Fruit fly (Drosophila melanogaster) whole organism, embryonic: ENCODE measurements around the gene HP1b.

Experiments
- Atf3 ChIP-seq: fragments of 200-800 bp; sonication (Bioruptor generic); optimal IDR thresholded peaks from 3 replicates; lab custom pipeline; 2016; ENCODE audit warnings: missing biosample characterization, missing genetic modification characterization
- BtbVII ChIP-seq: fragments of 200-800 bp; sonication (Bioruptor generic); optimal IDR thresholded peaks from 3 replicates; lab custom pipeline; 2017; ENCODE audit warnings: missing biosample characterization, mild to moderate bottlenecking, missing genetic modification characterization
- CG10209 ChIP-seq: fragments of 200-800 bp; sonication (Bioruptor generic); optimal IDR thresholded peaks from 3 replicates; lab custom pipeline; 2017; ENCODE audit warnings: missing biosample characterization, mild to moderate bottlenecking, missing genetic modification characterization, missing genetic modification reagents
- CG1024 ChIP-seq: fragments of 200-800 bp; sonication (Bioruptor generic); IDR thresholded peaks from 2 replicates; pipeline ENCODE4 v1.3.6; 2022; ENCODE audit warnings: missing biosample characterization, missing genetic modification characterization
- CG10267 ChIP-seq: fragments of 200-800 bp; sonication (Bioruptor generic); optimal IDR thresholded peaks from 2 replicates; lab custom pipeline; 2018; ENCODE audit warnings: missing biosample characterization, mild to moderate bottlenecking, missing genetic modification characterization, moderate library complexity
- CG10366 ChIP-seq: fragments of 200-800 bp; sonication (Bioruptor generic); IDR thresholded peaks from 2 replicates; pipeline ENCODE4 v1.3.6; 2022; ENCODE audit warnings: missing biosample characterization, missing genetic modification characterization
- CG10431 ChIP-seq: fragments of 200-800 bp; sonication (Bioruptor generic); optimal IDR thresholded peaks from 3 replicates; lab custom pipeline; 2018; ENCODE audit warnings: missing biosample characterization, mild to moderate bottlenecking, missing genetic modification characterization
- CG11504 ChIP-seq: fragments of 200-800 bp; sonication (Bioruptor generic); optimal IDR thresholded peaks from 3 replicates; lab custom pipeline; 2019; ENCODE audit warnings: missing biosample characterization, mild to moderate bottlenecking, missing genetic modification characterization, moderate library complexity
- CG12071 ChIP-seq: fragments of 200-800 bp; sonication (Bioruptor generic); optimal IDR thresholded peaks from 3 replicates; lab custom pipeline; 2018; ENCODE audit warnings: missing biosample characterization, mild to moderate bottlenecking, missing genetic modification characterization
- CG15073 ChIP-seq: fragments of 200-800 bp; sonication (Bioruptor generic); optimal IDR thresholded peaks from 2 replicates; lab custom pipeline; 2016; ENCODE audit warnings: missing biosample characterization, missing genetic modification characterization
- CG17361 ChIP-seq: fragments of 200-800 bp; sonication (Bioruptor generic); IDR thresholded peaks from 3 replicates; pipeline ENCODE4 v1.3.6; 2022; ENCODE audit warnings: missing biosample characterization, missing genetic modification characterization
- CG2116 ChIP-seq: fragments of 200-800 bp; sonication (Bioruptor generic); optimal IDR thresholded peaks from 3 replicates; lab custom pipeline; 2018; ENCODE audit warnings: missing biosample characterization, mild to moderate bottlenecking, missing genetic modification characterization
- CG5180 ChIP-seq: fragments of 200-800 bp; sonication (Bioruptor generic); optimal IDR thresholded peaks from 3 replicates; lab custom pipeline; 2017; ENCODE audit warnings: missing biosample characterization, missing genetic modification characterization, mild to moderate bottlenecking, moderate library complexity, missing genetic modification reagents
- CG6813 ChIP-seq: fragments of 200-800 bp; sonication (Bioruptor generic); optimal IDR thresholded peaks from 2 replicates; lab custom pipeline; 2017; ENCODE audit warnings: missing biosample characterization, missing genetic modification characterization, mild to moderate bottlenecking, moderate library complexity, missing genetic modification reagents
- CG7372 ChIP-seq: fragments of 200-800 bp; sonication (Bioruptor generic); IDR thresholded peaks from 2 replicates; pipeline ENCODE4 v1.3.6; 2022; ENCODE audit warnings: missing biosample characterization, missing genetic modification characterization
- CG7839 ChIP-seq: fragments of 200-800 bp; sonication (Bioruptor generic); optimal IDR thresholded peaks from 3 replicates; lab custom pipeline; 2018; ENCODE audit warnings: missing biosample characterization, mild to moderate bottlenecking, missing genetic modification characterization, moderate library complexity
- CG9215 ChIP-seq: fragments of 200-800 bp; sonication (Bioruptor generic); IDR thresholded peaks from 2 replicates; pipeline ENCODE4 v1.3.6; 2022; ENCODE audit warnings: missing biosample characterization, missing genetic modification characterization
- CG9727 ChIP-seq: fragments of 200-800 bp; sonication (Bioruptor generic); optimal IDR thresholded peaks from 3 replicates; lab custom pipeline; 2017; ENCODE audit warnings: missing biosample characterization, mild to moderate bottlenecking, missing genetic modification characterization
- CG9876 ChIP-seq: fragments of 200-800 bp; sonication (Bioruptor generic); optimal IDR thresholded peaks from 2 replicates; lab custom pipeline; 2016; ENCODE audit warnings: missing biosample characterization, missing genetic modification characterization
- CoRest ChIP-seq: fragments of 200-800 bp; sonication (Bioruptor generic); optimal IDR thresholded peaks from 3 replicates; lab custom pipeline; 2018; ENCODE audit warnings: missing biosample characterization, mild to moderate bottlenecking, missing genetic modification characterization, moderate library complexity
- D ChIP-seq, 2 experiments: fragments of 200-800 bp in 1 of 2; fragments of >200 bp in 1 of 2; sonication (Bioruptor generic) in 1 of 2; optimal IDR thresholded peaks; 2 replicates in 1 of 2; 3 replicates in 1 of 2; lab custom pipeline; 2017; ENCODE audit warnings: mild to moderate bottlenecking in 1 of 2, missing biosample characterization in 1 of 2, missing genetic modification characterization in 1 of 2, missing genetic modification reagents in 1 of 2
- Dbx ChIP-seq: fragments of 200-800 bp; sonication (Bioruptor generic); IDR thresholded peaks from 3 replicates; pipeline ENCODE4 v1.3.6; 2022; ENCODE audit warnings: missing biosample characterization, missing genetic modification characterization
- Dip3 ChIP-seq: fragments of 200-800 bp; sonication (Bioruptor generic); optimal IDR thresholded peaks from 3 replicates; lab custom pipeline; 2016; ENCODE audit warnings: missing biosample characterization, missing genetic modification characterization
- Drgx ChIP-seq: fragments of 200-800 bp; sonication (Bioruptor generic); IDR thresholded peaks from 2 replicates; pipeline ENCODE4 v1.3.6; 2022; ENCODE audit warnings: missing biosample characterization, missing genetic modification characterization
- Ets65A ChIP-seq: fragments of 200-800 bp; sonication (Bioruptor generic); peaks from one replicate; lab custom pipeline; 2016; ENCODE audit warnings: missing biosample characterization, missing genetic modification characterization
- Fer3 ChIP-seq: fragments of 200-800 bp; sonication (Bioruptor generic); optimal IDR thresholded peaks from 2 replicates; lab custom pipeline; 2018; ENCODE audit warnings: missing biosample characterization, mild to moderate bottlenecking, missing genetic modification characterization, moderate library complexity
- H2.0 ChIP-seq: fragments of 200-800 bp; sonication (Bioruptor generic); IDR thresholded peaks from 2 replicates; pipeline ENCODE4 v1.3.6; 2022; ENCODE audit warnings: missing biosample characterization, missing genetic modification characterization
- Hand ChIP-seq: fragments of 200-800 bp; sonication (Bioruptor generic); optimal IDR thresholded peaks from 2 replicates; lab custom pipeline; 2017; ENCODE audit warnings: mild to moderate bottlenecking, missing biosample characterization, missing genetic modification reagents, missing genetic modification characterization
- MBD-R2 ChIP-seq: fragments of 200-800 bp; sonication (Bioruptor generic); IDR thresholded peaks from 2 replicates; pipeline ENCODE4 v1.3.6; 2022; ENCODE audit warnings: missing biosample characterization, missing genetic modification characterization
- Mes4 ChIP-seq: fragments of 200-800 bp; sonication (Bioruptor generic); optimal IDR thresholded peaks from 2 replicates; lab custom pipeline; 2016; ENCODE audit warnings: missing biosample characterization, missing genetic modification characterization
- Side ChIP-seq: fragments of 200-800 bp; sonication (Bioruptor generic); optimal IDR thresholded peaks from 2 replicates; lab custom pipeline; 2016; ENCODE audit warnings: missing biosample characterization, missing genetic modification characterization
- Sry-δ ChIP-seq: fragments of 200-800 bp; sonication (Bioruptor generic); optimal IDR thresholded peaks from 2 replicates; lab custom pipeline; 2016; ENCODE audit warnings: missing biosample characterization, missing genetic modification characterization
- Trl ChIP-seq, 3 experiments: fragments of >200 bp in 2 of 3; fragments of 200-800 bp in 1 of 3; sonication (Bioruptor generic) in 1 of 3; optimal IDR thresholded peaks; 2 replicates in 1 of 3; 3 replicates in 2 of 3; lab custom pipeline; 2016 to 2017; ENCODE audit warnings: missing biosample characterization in 1 of 3, missing genetic modification characterization in 1 of 3
- Vsx1 ChIP-seq: fragments of 200-800 bp; sonication (Bioruptor generic); optimal IDR thresholded peaks from 2 replicates; lab custom pipeline; 2017; ENCODE audit warnings: missing biosample characterization, mild to moderate bottlenecking, missing genetic modification characterization, missing genetic modification reagents
- az2 ChIP-seq: fragments of 200-800 bp; sonication (Bioruptor generic); optimal IDR thresholded peaks from 3 replicates; lab custom pipeline; 2016; ENCODE audit warnings: missing biosample characterization, missing genetic modification characterization
- cad ChIP-seq: fragments of >200 bp; optimal IDR thresholded peaks from 2 replicates; lab custom pipeline; 2017; ENCODE audit warnings: missing biosample characterization, missing genetic modification characterization
- cg ChIP-seq: fragments of 200-800 bp; sonication (Bioruptor generic); optimal IDR thresholded peaks from 3 replicates; lab custom pipeline; 2019; ENCODE audit warnings: missing biosample characterization, mild to moderate bottlenecking, missing genetic modification characterization, moderate library complexity
- dmrt99B ChIP-seq: fragments of 200-800 bp; sonication (Bioruptor generic); optimal IDR thresholded peaks from 2 replicates; lab custom pipeline; 2018; ENCODE audit warnings: missing biosample characterization, mild to moderate bottlenecking, missing genetic modification characterization, moderate library complexity
- dpn ChIP-seq, 2 experiments: fragments of 200-800 bp; sonication (Bioruptor generic); optimal IDR thresholded peaks; 3 replicates each; lab custom pipeline; 2016; ENCODE audit warnings: missing biosample characterization in 2 of 2, missing genetic modification characterization in 2 of 2
- ems ChIP-seq: fragments of 200-800 bp; sonication (Bioruptor generic); optimal IDR thresholded peaks from 3 replicates; lab custom pipeline; 2016; ENCODE audit warnings: missing biosample characterization, missing genetic modification characterization
- ham ChIP-seq: fragments of 200-800 bp; sonication (Bioruptor generic); IDR thresholded peaks from 2 replicates; pipeline ENCODE4 v1.3.6; 2022; ENCODE audit warnings: missing biosample characterization, missing genetic modification characterization
- hbn ChIP-seq: fragments of 200-800 bp; sonication (Bioruptor generic); IDR thresholded peaks from 2 replicates; pipeline ENCODE4 v1.3.6; 2022; ENCODE audit warnings: missing biosample characterization, missing genetic modification characterization; ENCODE audit not compliant: partially characterized antibody
- lab ChIP-seq: fragments of 200-800 bp; sonication (Bioruptor generic); optimal IDR thresholded peaks from 3 replicates; lab custom pipeline; 2017; ENCODE audit warnings: missing biosample characterization, missing genetic modification characterization, mild to moderate bottlenecking, moderate library complexity, missing genetic modification reagents
- row ChIP-seq: fragments of 200-800 bp; sonication (Bioruptor generic); IDR thresholded peaks from 3 replicates; pipeline ENCODE4 v1.3.6; 2022; ENCODE audit warnings: missing biosample characterization, missing genetic modification characterization
- sens-2 ChIP-seq: fragments of 200-800 bp; sonication (Bioruptor generic); IDR thresholded peaks from 2 replicates; pipeline ENCODE4 v1.3.6; 2022; ENCODE audit warnings: missing biosample characterization, missing genetic modification characterization
- unc-4 ChIP-seq: fragments of 200-800 bp; sonication (Bioruptor generic); IDR thresholded peaks from 2 replicates; pipeline ENCODE4 v1.3.6; 2022; ENCODE audit warnings: missing biosample characterization, missing genetic modification characterization; ENCODE audit not compliant: partially characterized antibody
- zfh1 ChIP-seq: fragments of 200-800 bp; sonication (Bioruptor generic); IDR thresholded peaks from 3 replicates; pipeline ENCODE4 v1.3.6; 2022; ENCODE audit warnings: missing biosample characterization, missing genetic modification characterization

HP1b gene

DNA sequence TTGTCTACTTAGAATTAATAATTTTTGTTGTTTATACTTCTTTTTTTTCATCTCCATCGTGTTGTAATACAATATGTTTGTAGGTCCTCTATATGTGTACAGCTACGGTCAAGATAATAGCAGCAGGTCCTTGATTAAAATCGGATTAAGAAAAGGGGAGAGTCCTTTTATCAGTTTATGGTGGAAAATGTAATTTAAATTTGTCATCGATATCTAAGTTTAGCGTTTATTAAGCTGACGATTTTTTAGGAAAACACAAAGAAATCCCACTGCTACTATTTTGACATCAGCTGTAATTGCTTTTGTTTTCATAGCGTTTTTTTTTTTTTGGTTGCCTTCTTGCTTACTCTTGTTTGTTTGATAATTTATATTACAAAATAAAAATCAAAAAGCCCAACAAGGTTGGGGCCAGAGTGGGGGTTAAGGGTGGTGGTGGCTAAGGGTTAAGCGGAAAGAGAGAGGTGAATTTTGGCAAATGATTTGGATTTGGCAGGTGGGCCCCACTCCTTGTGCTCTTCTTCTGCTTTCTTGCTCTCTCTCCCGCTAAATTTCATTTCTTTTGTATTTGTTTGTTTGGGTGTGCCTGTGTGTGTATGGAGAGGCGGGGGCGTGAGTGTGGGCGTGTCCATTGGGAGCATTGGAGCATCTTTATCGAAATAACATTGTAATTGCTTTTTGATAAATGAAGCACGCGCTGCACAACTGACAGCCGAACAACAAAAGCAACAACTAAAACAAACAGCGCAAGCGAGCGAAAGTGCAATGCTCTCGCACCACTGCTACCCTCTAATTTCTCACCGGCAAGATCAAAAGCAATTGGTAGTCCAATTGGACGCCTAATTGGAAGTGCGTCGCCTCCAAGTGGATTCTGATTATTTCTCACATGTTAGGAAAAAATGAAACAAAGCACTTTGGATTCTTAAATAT, 40.2 kb downstream of the HP1b start (continued):
- peak; percentile 12 for TF ChIP-seq Hand (GFP tag; lab: Kevin White, UChicago)
- peak; percentile 49 for TF ChIP-seq CG9727 (GFP tag; lab: Kevin White, UChicago)
- TF ChIP-seq CoRest (tag; lab: Kevin White, UChicago), result peak; percentile 31
- peak; percentile 19 for TF ChIP-seq CG2116 (GFP tag; lab: Kevin White, UChicago)
- TF ChIP-seq BtbVII (GFP tag; lab: Kevin White, UChicago), result peak; percentile 45
- TF ChIP-seq dmrt99B (tag; lab: Kevin White, UChicago), result peak; percentile 65
- peak; percentile 60 for TF ChIP-seq lab
- TF ChIP-seq CG10431 (GFP tag; lab: Kevin White, UChicago), result no peak
- TF ChIP-seq Ets65A (GFP tag; lab: Kevin White, UChicago), result peak; percentile 77
- TF ChIP-seq cad (GFP tag; lab: Kevin White, UChicago), result no peak
- no peak for TF ChIP-seq hbn (GFP tag; lab: Robert Waterston, UW)
- TF ChIP-seq Fer3 (tag; lab: Kevin White, UChicago), result peak; percentile 50
- TF ChIP-seq Dip3 (GFP tag; lab: Kevin White, UChicago), result no peak
- peak; percentile 7 for TF ChIP-seq Side
- TF ChIP-seq CG10267 (tag; lab: Kevin White, UChicago), result peak; percentile 50
- TF ChIP-seq zfh1 (GFP tag; lab: Robert Waterston, UW), result 0 out of 3 replicates have a peak, but pooled peaks have one; percentile 6
- no peak for TF ChIP-seq D (optimal IDR thresholded peaks at IDR 0.05; lab: Kevin White, UChicago)
- TF ChIP-seq D (GFP tag; optimal IDR thresholded peaks at IDR 0.05; lab: Kevin White, UChicago), result peak; percentile 37
- peak; percentile 23; the same call in 1 of the 3 replicates for TF ChIP-seq CG17361 (GFP tag; lab: Robert Waterston, UW)
- peak; percentile 70 for TF ChIP-seq CG11504 (tag; lab: Kevin White, UChicago)
- TF ChIP-seq CG1024 (GFP tag; lab: Robert Waterston, UW), result peak; percentile 39; the same call in 1 of the 2 replicates
- no peak for TF ChIP-seq Vsx1
- peak; percentile 64 for TF ChIP-seq CG7839 (tag; lab: Kevin White, UChicago)
- TF ChIP-seq CG12071, result peak; percentile 19
- TF ChIP-seq ham, result no peak
- peak; percentile 24; the same call in 1 of the 2 replicates for TF ChIP-seq CG10366 (GFP tag; lab: Robert Waterston, UW)
- 0 out of 2 replicates have a peak, but pooled peaks have one; percentile 33 for TF ChIP-seq H2.0
- TF ChIP-seq CG6813 (GFP tag; lab: Kevin White, UChicago), result peak; percentile 53
- no peak for TF ChIP-seq CG9215 (GFP tag; lab: Robert Waterston, UW)
- TF ChIP-seq CG15073 (GFP tag; lab: Kevin White, UChicago), result no peak
- peak; percentile 57 for TF ChIP-seq row (GFP tag; lab: Robert Waterston, UW)
- TF ChIP-seq dpn (GFP tag; optimal IDR thresholded peaks at IDR 0.05; lab: Kevin White, UChicago), result peak; percentile 24 to 32
- peak; percentile 20 for TF ChIP-seq CG10209
- TF ChIP-seq CG5180 (GFP tag; lab: Kevin White, UChicago), result no peak
- no peak for TF ChIP-seq MBD-R2
- peak; percentile 31 for TF ChIP-seq ems
- TF ChIP-seq Dbx, result no peak
- no peak for TF ChIP-seq Sry-δ (GFP tag; lab: Kevin White, UChicago)
- peak; percentile 22 for TF ChIP-seq cg
- TF ChIP-seq CG9876 (GFP tag; lab: Kevin White, UChicago), result no peak
- TF ChIP-seq sens-2 (GFP tag; lab: Robert Waterston, UW), result no peak
- TF ChIP-seq unc-4 (GFP tag; lab: Robert Waterston, UW), result no peak
- TF ChIP-seq Trl (optimal IDR thresholded peaks at IDR 0.05; lab: Kevin White, UChicago), result no peak
- no peak for TF ChIP-seq Trl (GFP tag; optimal IDR thresholded peaks at IDR 0.05; lab: Kevin White, UChicago)
- no peak for TF ChIP-seq Atf3
- 0 out of 2 replicates have a peak, but pooled peaks have one; percentile 12 for TF ChIP-seq CG7372
- peak; percentile 20 for TF ChIP-seq az2
- TF ChIP-seq Mes4, result peak; percentile 5
- TF ChIP-seq Drgx (GFP tag; lab: Robert Waterston, UW), result peak; percentile 34; the same call in 1 of the 2 replicates
